Fruit fly (Drosophila melanogaster) Kc167 (cell line): Measurements from ENCODE around the gene CG42656.

Source experiments
- Sin3A ChIP-seq: fragments of >200 bp; optimal IDR thresholded peaks from 2 replicates; lab custom pipeline; 2018; ENCODE audit warnings: missing external identifiers
- psq ChIP-seq: fragments of >200 bp; optimal IDR thresholded peaks from 2 replicates; lab custom pipeline; 2017; ENCODE audit warnings: missing external identifiers

dm6 chr3R:7530184-7530821 is 37.2 kb upstream of the CG42656 start, which contains the start of the genes Rtnl2 and alphaTub84D:
- TF ChIP-seq psq (lab: Kevin White, UChicago) (no peak), Sin3A (lab: Kevin White, UChicago) (no peak)
